Fruit fly (Drosophila melanogaster) S2 (cell line): ENCODE data around the gene eya.
A peak's percentile ranks its signal among the peaks of the same experiment; 100 is the strongest.

Experiments
- CG8478 ChIP-seq: fragments of >200 bp; optimal IDR thresholded peaks from 2 replicates; lab custom pipeline; 2018
- CTCF ChIP-seq, 2 experiments: fragments of >200 bp; optimal IDR thresholded peaks; 2 replicates each; lab custom pipeline; 2018

Gene eya

DNA sequence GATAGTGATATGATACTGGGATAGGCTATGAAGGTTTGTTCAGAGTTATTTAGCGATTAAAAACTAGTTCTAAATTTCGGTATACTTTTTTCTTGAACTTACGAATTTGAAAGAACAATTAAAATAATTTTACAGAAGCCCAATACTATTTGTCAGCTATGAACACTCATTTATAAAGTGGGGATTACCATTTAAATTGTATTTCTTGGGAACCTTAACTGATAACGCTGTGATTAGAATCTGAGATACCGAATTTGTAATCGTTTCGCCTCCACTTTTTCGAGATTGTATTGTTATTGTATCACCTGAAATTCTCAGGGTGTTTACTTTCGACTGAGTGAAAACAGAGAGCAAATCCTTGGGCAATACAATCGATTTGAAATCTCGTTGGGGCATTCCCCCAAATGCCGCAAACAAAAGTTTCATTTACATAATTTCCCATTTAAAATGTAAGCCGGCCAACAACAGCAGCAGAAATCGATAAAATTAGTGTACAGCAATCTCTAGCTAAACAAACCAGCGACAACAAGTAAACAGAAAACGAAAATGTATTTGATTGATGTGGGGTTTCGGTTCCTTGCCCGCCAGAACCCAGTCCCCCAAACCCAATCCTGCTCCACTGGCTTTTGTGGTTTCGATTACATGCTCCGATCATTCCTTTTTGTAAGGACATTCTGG lies 46.0 kb downstream of the eya start:
- TF ChIP-seq CTCF (optimal IDR thresholded peaks at IDR 0.05; lab: Kevin White, UChicago) (no peak), CG8478 (no peak)

dm6 chr2L:6498448-6498847 lies 48.3 kb downstream of the eya start, which contains the start of gene CG31637:
TSS of gene CG31637 (plus strand) at chr2L:6498647.
- TF ChIP-seq CG8478, result no peak
- peak; percentile 26 to 60 for TF ChIP-seq CTCF (optimal IDR thresholded peaks at IDR 0.05; lab: Kevin White, UChicago)

dm6 chr2L:6496753-6497152 lies 50.0 kb downstream of the eya start, which contains the start of gene CG9550:
TSS of gene CG9550 (plus strand) at chr2L:6497053.
- TF ChIP-seq CG8478 (no peak), CTCF (optimal IDR thresholded peaks at IDR 0.05; lab: Kevin White, UChicago) (no peak)

DNA sequence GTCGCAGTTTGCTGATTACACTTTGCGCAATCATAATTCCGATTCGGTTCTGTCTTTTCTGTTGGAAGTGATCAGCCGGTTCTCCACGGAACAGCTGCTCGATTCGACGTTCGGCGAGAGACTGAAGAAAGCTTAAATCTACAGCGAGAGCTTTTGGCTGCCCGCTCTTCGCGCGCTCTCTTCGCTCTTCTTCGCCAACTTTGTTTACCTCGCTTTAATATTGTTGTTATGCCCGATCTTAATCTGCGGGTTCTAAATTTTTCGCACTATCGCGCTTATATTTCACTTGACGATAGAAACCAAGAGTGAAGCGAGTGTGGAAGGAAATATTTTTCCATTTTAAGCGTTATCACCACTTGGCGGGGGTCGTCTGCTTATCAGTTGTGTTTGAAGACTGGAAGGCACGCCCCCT lies 52.4 kb downstream of the eya start, which contains the start of gene CG9547:
TSS of gene CG9547 (minus strand) at position 128 of the 412 bp plus-strand sequence.
- TF ChIP-seq CG8478 (no peak), CTCF (optimal IDR thresholded peaks at IDR 0.05; lab: Kevin White, UChicago) (no peak)

DNA sequence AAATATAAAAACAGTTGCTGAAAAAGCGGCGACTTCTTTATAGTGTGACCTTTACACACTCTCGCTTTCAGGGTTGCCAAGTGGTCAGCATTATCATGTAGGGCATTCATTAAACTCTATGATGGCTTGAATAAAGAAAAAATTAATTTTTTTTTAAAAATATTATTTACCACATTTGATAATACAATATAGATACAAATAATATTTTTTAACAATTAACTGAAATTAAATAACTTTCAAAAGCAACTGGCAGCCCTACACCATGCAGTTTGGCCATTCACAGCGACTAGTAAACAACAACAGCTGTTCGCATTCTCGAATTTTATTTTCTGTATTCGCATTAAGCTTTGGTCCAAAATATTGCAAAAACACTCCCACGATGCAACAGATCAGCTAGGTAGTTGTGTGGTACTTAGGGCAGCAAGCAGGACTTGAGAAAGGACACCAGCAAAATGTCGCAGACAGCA lies 56.0 kb downstream of the eya start, which contains the start of the genes Phf5a and CG31638:
TSS of gene Phf5a (minus strand) at position 61 of the 467 bp plus-strand sequence.
TSS of gene CG31638 (plus strand) at position 279 of the 467 bp plus-strand sequence.
- TF ChIP-seq CTCF (optimal IDR thresholded peaks at IDR 0.05; lab: Kevin White, UChicago), result no peak
- TF ChIP-seq CG8478, result no peak

dm6 chr2L:6488676-6489140 lies 58.1 kb downstream of the eya start, which contains the start of the genes KFase and epsilonCOP:
TSS of gene KFase (minus strand) at chr2L:6488756.
TSS of gene epsilonCOP (plus strand) at chr2L:6489090.
- no peak for TF ChIP-seq CG8478
- TF ChIP-seq CTCF (optimal IDR thresholded peaks at IDR 0.05; lab: Kevin White, UChicago), result peak in 1 of 2 experiments; percentile 27

DNA sequence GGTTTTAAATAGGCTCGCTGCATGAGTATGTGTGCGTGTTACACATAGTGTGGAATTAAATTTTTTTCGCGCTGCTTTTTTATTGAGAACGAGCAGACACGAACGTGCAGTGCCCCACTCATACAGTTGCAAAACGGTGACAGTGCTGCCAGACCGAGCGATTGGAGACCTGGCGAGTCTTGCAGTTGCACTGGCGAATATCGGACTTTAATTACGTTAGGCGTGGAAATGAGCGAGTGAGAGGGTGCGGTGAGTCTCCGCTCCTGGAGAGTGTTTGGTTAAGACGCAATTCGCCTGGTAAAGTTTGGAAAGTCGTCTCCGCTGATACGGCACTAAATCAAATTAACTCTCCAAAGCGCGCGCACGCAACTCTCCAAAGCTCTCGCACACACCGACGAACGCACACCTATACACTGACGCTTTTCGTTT lies 65.5 kb downstream of the eya start:
- no peak for TF ChIP-seq CG8478
- no peak for TF ChIP-seq CTCF (optimal IDR thresholded peaks at IDR 0.05; lab: Kevin White, UChicago)

- TF ChIP-seq CG8478, result no peak
- TF ChIP-seq CTCF (optimal IDR thresholded peaks at IDR 0.05; lab: Kevin White, UChicago), result no peak
Measured at dm6 chr2L:6480212-6480994, 66.4 kb downstream of the eya start, which contains the start of the genes Sec61alpha and Daxx. TSS of gene Sec61alpha (minus strand) at chr2L:6480575. TSS of gene Daxx (plus strand) at chr2L:6480929.

- TF ChIP-seq CG8478 (no peak), CTCF (optimal IDR thresholded peaks at IDR 0.05; lab: Kevin White, UChicago) (no peak)
Measured at dm6 chr2L:6479226-6479906, 67.4 kb downstream of the eya start.
